Worm (Caenorhabditis elegans) whole organism, L4/young adult: ENCODE data around the gene ced-5.

Source experiments
- W03F9.2 ChIP-seq: fragments of 150-350 bp; optimal IDR thresholded peaks from 2 replicates; lab custom pipeline; 2014; ENCODE audit warnings: missing biosample characterization, missing genetic modification characterization
- him-1 ChIP-seq: sonication (generic microtip); optimal IDR thresholded peaks from 2 replicates; lab custom pipeline; 2016; ENCODE audit warnings: missing genotype, missing genetic modification reagents, missing genetic modification characterization, missing compliant biosample characterization

- TF ChIP-seq him-1 (no peak), W03F9.2 (tag; lab: Kevin White, UChicago) (no peak)
Measured at ce11 chrIV:10463987-10464638, 19.8 kb upstream of the ced-5 start, which contains the start of gene ugt-43.
